Worm (Caenorhabditis elegans): ENCODE data around the gene natb-1.

ce11 chrV:7943568-7943967 lies 39.7 kb downstream of the natb-1 start, which contains the start of gene Y97E10B.1:
- TF ChIP-seq ceh-63 (GFP tag; optimal IDR thresholded peaks at IDR 0.05) (no peak), elt-2 (tag; optimal IDR thresholded peaks at IDR 0.05) (no peak), nhr-237 (tag; optimal IDR thresholded peaks at IDR 0.05) (no peak), ama-1 (optimal IDR thresholded peaks at IDR 0.05) (no peak)

Measured in whole organism, L1 larva.